Worm (Caenorhabditis elegans) whole organism, dauer: ENCODE data around the gene msp-53.
"Not testable (repeated sequence)": the region's sequence is repeated elsewhere in the genome, so short reads cannot be mapped to it uniquely, and the experiment has no call there.

Source experiments
- unc-62 ChIP-seq: sonication (generic microtip); optimal IDR thresholded peaks from 2 replicates; lab custom pipeline; 2017; ENCODE audit warnings: missing biosample characterization, missing genetic modification reagents, missing genetic modification characterization

The msp-53 gene

DNA sequence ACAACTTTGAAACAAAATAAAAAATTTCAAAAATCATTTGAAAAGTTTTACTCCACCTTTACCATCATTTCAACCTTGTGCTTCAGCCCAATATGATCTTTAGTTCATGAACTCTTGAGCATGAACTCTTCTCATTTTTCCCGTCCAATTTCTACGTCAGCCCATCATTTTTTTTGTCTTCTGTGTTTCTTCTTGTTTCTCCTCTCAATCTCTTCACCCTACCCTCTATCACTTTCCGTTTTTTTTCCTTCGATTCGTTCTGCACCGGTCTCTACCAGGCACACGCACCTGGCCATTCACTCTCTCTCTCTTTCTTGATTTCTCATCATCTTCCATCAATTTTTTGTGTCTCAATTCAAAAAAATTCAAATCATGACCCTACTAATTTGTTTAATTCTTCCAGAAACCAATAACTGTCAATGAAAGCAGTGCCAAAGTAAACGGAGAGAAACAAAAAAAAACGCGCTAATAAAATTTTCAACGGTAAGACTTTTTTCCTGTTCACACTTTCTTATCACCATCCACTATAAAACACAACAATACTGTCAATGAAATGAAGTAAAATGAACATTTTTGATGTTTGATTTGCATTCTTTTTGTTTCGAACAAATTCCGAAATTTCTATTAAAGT lies 18.2 kb upstream of the msp-53 start, which contains the start of gene pygo-1:
Gene pygo-1 (plus strand): TSS at position 404 of the 631 bp plus-strand sequence.
- TF ChIP-seq unc-62 (GFP tag; lab: Kevin White, UChicago) = no peak

DNA sequence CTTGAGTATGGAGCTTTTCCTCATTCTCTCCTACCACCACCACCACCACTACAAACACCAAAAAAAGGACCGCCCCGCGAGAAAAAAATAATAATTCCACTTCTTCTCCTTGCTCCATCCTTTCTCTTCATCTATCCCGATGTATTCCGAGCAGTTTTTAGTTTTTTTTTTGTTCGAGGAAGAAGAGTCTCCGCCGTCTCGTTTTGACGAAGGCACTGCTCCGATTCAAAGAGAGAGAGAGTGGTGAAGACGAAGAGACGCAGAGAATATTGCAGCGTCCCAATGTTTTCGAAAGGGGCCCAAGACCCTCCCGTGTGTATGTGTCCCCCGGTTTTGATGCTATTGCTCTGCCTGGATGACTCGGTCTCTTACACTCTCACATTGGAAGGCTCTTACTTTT lies 16.3 kb upstream of the msp-53 start:
- no peak for TF ChIP-seq unc-62 (GFP tag; lab: Kevin White, UChicago)

DNA sequence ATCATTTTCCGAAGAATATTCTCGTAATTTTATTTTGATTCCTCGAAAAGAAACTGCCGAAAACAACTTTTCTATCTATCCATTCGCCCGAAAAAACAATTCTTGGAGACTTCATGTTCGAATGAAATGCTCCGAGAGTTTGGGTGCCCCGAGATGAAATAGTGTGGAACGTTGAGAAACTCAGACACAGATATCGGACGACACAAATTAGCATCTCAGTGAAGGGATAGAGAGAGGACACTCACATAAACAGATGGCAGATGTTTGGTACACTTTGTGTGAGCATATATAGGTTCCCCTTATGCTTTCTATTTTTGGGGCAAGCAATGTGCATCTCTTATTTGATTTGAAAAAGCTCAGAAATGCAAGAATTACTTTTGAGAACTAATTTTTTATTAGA lies 14.0 kb upstream of the msp-53 start:
- no peak for TF ChIP-seq unc-62 (GFP tag; lab: Kevin White, UChicago)

DNA sequence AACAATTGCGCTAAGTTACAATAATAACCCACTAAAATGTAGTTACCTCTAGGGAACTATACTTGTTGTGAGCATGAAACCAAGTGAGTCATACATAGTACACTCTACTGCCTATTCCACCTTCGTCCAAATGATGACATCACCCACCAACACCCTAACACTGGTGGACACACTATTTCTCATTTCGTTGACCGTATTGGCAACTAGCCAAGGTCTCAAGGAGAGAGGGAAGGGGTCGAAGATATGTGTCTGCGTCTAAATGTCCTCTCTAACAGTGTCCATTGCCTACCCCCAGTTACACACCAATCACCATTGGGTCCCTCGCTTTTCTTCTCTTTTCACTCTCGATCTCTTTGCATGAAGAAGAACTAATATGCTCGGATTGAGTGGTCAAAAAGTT lies 13.1 kb upstream of the msp-53 start:
- no peak for TF ChIP-seq unc-62 (GFP tag; lab: Kevin White, UChicago)

DNA sequence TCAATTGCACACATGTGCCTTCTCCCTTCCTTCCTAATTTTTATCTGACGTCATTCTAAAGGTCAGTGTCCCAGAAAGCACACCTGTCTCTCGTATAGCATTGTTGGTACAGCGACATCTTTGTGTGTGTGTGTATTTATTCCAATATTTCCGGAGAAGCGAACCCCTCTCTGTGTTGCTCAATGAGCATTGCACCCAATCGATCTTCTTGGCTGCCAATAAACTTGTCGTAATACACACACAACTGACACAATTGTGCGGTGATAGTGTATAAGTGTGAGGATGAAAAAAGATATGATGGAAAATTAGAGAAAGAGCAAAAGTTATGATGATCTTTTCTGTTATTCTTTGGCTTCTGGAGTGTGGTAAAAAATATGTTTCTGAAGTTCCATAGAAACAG lies 11.7 kb upstream of the msp-53 start:
- TF ChIP-seq unc-62 (GFP tag; lab: Kevin White, UChicago) = no peak

DNA sequence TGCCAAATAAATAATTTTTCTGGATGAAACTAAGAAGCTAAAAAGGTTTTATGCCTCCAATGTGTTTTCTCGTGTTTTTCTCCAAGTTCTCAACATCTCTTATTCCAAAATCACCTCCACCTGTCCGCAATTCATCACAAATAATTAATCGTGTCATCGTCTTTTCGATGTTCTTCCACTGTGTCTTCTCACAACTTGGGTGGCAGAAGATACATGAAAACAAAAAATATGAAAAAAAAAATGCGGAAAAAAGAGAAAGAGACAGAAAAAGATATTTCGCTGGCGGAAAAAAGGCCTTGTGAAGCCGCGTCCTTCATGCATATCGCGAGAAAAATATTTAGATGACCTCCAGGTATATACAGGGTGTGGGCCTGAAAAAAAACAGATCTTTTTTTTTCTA lies 9.0 kb upstream of the msp-53 start:
- TF ChIP-seq unc-62 (GFP tag; lab: Kevin White, UChicago) = no peak

DNA sequence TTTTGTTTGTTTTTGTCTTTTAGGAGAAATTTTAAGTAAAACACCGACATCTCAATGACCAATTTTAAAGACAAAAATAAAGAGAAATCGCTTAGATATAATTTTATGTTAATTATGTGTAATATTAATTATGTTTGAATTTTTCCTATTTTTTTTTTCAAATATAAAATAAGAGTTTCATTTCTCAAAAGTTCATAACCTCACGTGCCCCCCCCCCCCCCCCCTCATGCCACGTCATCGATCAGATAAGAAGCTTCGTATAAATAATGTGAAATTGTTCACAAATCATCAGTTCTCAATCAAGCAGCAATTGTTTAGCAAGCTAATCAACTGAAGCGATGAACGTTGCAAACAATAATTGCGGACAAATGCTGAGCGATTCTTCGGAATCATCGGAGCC lies 5.7 kb upstream of the msp-53 start, which contains the start of gene C02B10.6:
Gene C02B10.6 (plus strand): TSS at position 301 of the 400 bp plus-strand sequence.
- not testable (repeated sequence) for TF ChIP-seq unc-62 (GFP tag; lab: Kevin White, UChicago)

DNA sequence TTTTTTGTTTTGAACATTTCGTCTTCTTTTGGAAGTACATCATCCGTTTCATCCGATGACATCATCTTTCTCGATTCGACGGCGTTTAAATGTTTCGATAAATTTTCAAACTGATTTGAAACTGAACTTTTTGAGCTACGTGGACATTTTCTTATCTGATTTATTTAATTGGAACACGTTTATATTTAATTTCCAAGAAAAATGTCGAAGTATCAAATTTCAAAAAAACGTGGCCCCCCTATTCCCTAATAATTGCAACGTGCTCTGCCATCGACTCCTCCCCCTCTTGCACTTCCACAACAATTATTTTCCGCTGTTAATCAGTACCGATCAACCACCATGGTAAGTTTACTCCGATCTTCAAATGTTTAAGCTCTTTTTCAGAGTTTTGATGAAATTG lies 3.7 kb upstream of the msp-53 start, which contains the start of the genes R13H9.6 and rmd-6:
Gene R13H9.6 (minus strand): TSS at position 101 of the 400 bp plus-strand sequence.
Gene rmd-6 (plus strand): TSS at position 305 of the 400 bp plus-strand sequence.
- TF ChIP-seq unc-62 (GFP tag; lab: Kevin White, UChicago) = not testable (repeated sequence)

DNA sequence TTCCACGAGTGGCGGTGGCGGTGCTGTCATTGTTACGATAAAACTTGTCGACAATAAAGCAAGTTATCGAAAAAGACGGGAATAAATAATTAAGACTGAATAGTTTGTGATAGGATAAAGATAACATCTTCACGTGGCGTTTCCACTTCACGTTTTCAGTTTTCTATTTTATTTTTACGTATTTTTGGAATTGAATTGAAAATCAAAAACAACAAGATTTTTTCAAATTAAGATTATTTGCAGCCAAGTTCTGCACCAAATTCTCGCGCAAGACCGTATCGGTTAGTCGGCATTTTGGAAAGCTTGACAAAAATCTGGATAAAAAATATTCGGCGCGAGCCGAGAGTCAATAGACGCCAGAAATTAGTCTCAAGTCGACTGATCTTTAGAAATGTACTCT lies 2.0 kb upstream of the msp-53 start, which contains the start of gene ttbk-2.2:
Gene ttbk-2.2 (minus strand): TSS at position 101 of the 400 bp plus-strand sequence.
- not testable (repeated sequence) for TF ChIP-seq unc-62 (GFP tag; lab: Kevin White, UChicago)

DNA sequence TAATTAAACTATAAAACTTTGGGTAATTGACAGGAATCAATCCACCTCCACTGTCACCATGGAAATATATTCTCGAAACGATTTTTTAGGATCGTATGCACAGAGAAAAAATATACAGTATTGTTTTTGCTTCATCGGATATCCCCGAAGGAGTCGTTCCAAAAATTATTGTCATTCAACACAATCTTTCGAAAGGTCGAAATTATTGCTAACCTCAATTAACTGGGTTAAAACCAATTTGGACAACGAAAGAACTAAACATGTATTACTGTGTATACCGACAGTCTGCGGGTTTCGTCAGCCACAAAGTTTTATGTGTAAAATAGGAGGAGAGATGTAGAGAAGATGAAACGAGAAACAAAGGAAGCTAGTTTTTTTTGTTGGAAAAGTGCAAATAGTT lies 1.6 kb downstream of the msp-53 start:
- TF ChIP-seq unc-62 (GFP tag; lab: Kevin White, UChicago) = no peak

DNA sequence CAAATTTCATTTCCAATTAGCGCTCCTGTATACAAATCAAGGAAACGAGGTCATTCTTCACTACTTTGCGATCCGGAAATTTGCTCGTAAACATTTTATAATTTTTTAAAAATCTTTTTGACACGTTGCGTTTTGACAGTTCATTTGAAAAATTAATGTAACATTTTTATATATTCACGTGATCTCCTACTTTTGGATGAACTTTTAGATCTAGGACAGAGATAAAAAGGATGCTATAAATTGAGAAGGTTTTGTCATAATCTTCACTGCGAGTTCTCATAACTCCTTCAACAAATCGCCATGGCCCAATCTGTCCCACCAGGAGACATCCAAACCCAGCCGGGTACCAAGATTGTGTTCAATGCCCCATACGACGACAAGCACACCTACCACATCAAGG lies 2.6 kb downstream of the msp-53 start, which contains the start of gene msp-57:
Gene msp-57 (plus strand): TSS at position 301 of the 400 bp plus-strand sequence.
- not testable (repeated sequence) for TF ChIP-seq unc-62 (GFP tag; lab: Kevin White, UChicago)

DNA sequence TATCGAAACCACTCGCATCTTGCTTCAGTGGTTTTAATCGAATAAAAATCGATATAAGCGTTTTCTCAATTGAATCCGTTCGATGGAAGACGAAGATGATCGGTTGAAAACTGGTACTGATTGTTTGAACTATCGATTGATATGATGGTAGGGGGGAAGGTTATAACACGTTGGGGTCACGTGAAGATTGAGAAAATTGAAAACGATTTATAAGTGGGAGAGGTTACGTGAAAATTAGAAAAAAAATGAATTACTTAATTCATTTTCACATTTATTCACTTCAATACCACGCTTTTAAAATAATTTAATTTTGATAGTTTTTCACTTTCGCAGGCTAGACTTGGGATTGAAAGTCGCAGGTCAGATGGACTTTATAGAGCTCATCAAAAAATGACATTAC lies 3.9 kb downstream of the msp-53 start, which contains the start of gene C09B9.7:
Gene C09B9.7 (minus strand): TSS at position 101 of the 400 bp plus-strand sequence.
- no peak for TF ChIP-seq unc-62 (GFP tag; lab: Kevin White, UChicago)

DNA sequence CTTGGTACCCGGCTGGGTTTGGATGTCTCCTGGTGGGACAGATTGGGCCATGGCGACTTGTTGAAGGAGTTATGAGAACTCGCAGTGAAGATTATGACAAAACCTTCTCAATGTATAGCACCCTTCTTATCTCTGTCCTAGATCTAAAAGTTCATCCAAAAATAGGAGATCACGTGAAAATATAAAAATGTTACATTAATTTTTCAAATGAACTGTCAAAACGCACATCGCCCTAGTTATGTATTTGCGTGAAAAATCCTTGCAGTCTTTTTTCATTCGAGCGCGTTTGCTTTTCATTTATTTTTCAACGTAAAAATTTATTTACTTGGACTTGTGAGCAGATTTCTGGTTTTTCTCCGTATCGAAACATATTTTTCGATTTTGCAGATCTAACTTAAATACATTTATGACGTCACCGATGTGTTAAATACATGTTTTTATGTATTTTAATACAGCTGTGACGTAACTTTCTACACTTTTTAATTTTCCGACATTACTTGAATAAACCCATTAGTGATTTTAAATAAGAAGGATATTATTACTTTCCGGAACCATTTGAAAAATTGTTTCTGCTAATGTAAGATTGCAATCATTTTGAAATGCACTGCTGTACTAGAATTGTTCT lies 8.8 kb downstream of the msp-53 start, which contains the start of gene msp-55:
Gene msp-55 (minus strand): TSS at position 51 of the 625 bp plus-strand sequence.
- no peak for TF ChIP-seq unc-62 (GFP tag; lab: Kevin White, UChicago)

DNA sequence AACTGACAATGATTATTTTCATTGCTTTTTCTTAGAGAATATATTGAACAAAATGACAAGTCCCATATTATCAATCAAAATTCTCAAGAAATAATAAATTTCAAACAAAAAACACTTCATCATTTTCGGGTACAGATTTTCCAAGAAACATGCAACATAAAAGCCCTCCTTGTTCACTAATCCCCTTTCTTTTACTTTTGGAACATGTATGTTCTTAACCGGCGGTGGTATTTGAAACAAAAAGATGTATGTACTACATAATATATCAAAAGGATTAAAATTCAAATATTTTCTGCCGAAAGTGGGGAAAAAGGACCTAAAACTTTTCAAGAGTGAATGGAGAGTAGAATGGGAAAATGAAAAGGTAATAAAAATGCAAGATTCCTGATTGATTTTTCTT lies 10.6 kb downstream of the msp-53 start:
- TF ChIP-seq unc-62 (GFP tag; lab: Kevin White, UChicago) = no peak

DNA sequence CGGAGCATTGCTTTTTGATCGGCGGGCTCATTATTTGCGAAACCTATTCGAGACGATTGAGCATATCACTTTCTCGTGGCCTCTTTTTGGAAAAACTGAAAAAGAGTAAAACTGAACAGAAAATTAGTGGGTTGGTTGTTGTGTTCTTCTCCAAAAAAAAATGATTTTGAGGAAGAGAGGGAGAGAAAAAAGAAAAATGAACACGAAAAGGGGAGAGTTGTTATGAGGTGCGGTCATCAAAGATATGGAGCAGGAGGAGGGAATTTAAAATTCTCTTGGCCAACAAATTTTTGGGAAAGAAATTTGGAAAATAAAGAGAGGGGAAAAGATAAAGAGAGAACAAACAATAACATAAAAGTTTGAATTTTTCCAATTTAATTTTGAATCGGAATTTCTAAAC lies 19.5 kb downstream of the msp-53 start, which contains the start of gene hot-9:
Gene hot-9 (minus strand): TSS at position 101 of the 400 bp plus-strand sequence.
- TF ChIP-seq unc-62 (GFP tag; lab: Kevin White, UChicago) = no peak

DNA sequence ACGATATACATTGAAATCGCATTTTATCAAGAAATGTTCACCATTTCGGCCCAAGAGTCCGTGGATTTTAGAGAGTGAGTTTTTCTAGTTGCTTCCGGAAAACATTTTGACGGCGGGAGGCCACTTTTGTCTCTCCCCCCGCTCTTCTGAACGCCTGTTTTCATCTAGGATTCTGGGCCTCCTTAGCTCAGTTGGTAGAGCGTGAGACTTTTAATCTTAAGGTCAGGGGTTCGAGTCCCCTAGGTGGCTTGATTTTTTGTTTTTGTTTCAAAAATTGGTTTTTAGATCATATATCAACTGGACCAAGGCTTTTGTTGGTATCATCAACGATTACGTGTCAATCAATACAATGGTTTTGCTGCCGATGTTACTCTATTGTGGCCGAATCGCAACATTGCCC lies 26.1 kb downstream of the msp-53 start:
- TF ChIP-seq unc-62 (GFP tag; lab: Kevin White, UChicago) = no peak
